Fruit fly (Drosophila melanogaster) whole organism, pupa: ENCODE measurements around the gene CG12728.

ENCODE experiments used
- CG10348 ChIP-seq: fragments of 200-800 bp; sonication (Bioruptor generic); IDR thresholded peaks from 2 replicates; pipeline ENCODE4 v1.3.6; 2022; ENCODE audit warnings: missing biosample characterization, missing genetic modification characterization
- CG12605 ChIP-seq: fragments of 200-800 bp; sonication (Bioruptor generic); IDR thresholded peaks from 2 replicates; pipeline ENCODE4 v1.3.6; 2022; ENCODE audit warnings: missing biosample characterization, missing genetic modification characterization
- CG13204 ChIP-seq: fragments of 200-800 bp; sonication (Bioruptor generic); optimal IDR thresholded peaks from 2 replicates; lab custom pipeline; 2018; ENCODE audit warnings: missing biosample characterization, mild to moderate bottlenecking, missing genetic modification characterization, moderate library complexity
- CG14655 ChIP-seq: fragments of 200-800 bp; sonication (Bioruptor generic); optimal IDR thresholded peaks from 3 replicates; lab custom pipeline; 2017; ENCODE audit warnings: mild to moderate bottlenecking, missing biosample characterization, missing genetic modification reagents, missing genetic modification characterization
- CG15710 ChIP-seq: fragments of 200-800 bp; sonication (Bioruptor generic); optimal IDR thresholded peaks from 2 replicates; lab custom pipeline; 2018; ENCODE audit warnings: missing biosample characterization, mild to moderate bottlenecking, missing genetic modification characterization, moderate library complexity
- CG17806 ChIP-seq: fragments of 200-800 bp; sonication (Bioruptor generic); optimal IDR thresholded peaks from 2 replicates; lab custom pipeline; 2018; ENCODE audit warnings: missing biosample characterization, mild to moderate bottlenecking, missing genetic modification characterization, moderate library complexity
- CG32121 ChIP-seq: fragments of 200-800 bp; sonication (Bioruptor generic); IDR thresholded peaks from 2 replicates; pipeline ENCODE4 v1.3.6; 2022; ENCODE audit warnings: missing biosample characterization, missing genetic modification characterization
- CG34367 ChIP-seq: fragments of 200-800 bp; sonication (Bioruptor generic); optimal IDR thresholded peaks from 2 replicates; lab custom pipeline; 2018; ENCODE audit warnings: missing biosample characterization, mild to moderate bottlenecking, missing genetic modification characterization
- CG4496 ChIP-seq: fragments of 200-800 bp; sonication (Bioruptor generic); IDR thresholded peaks from 3 replicates; pipeline ENCODE4 v1.3.6; 2022; ENCODE audit warnings: missing biosample characterization, missing genetic modification characterization
- CG8159 ChIP-seq: fragments of 200-800 bp; sonication (Bioruptor generic); optimal IDR thresholded peaks from 3 replicates; lab custom pipeline; 2018; ENCODE audit warnings: missing biosample characterization, mild to moderate bottlenecking, missing genetic modification characterization, moderate library complexity
- CG8301 ChIP-seq: fragments of 200-800 bp; sonication (Bioruptor generic); optimal IDR thresholded peaks from 2 replicates; lab custom pipeline; 2018; ENCODE audit warnings: missing biosample characterization, mild to moderate bottlenecking, missing genetic modification characterization
- CG9948 ChIP-seq: fragments of 200-800 bp; sonication (Bioruptor generic); optimal IDR thresholded peaks from 2 replicates; lab custom pipeline; 2018; ENCODE audit warnings: missing biosample characterization, mild to moderate bottlenecking, missing genetic modification characterization, moderate library complexity
- D1 ChIP-seq: fragments of 200-800 bp; sonication (Bioruptor generic); optimal IDR thresholded peaks from 2 replicates; lab custom pipeline; 2018; ENCODE audit warnings: missing biosample characterization, mild to moderate bottlenecking, missing genetic modification characterization, moderate library complexity
- EcR ChIP-seq: fragments of 200-800 bp; sonication (Bioruptor generic); optimal IDR thresholded peaks from 3 replicates; lab custom pipeline; 2019; ENCODE audit warnings: missing biosample characterization, missing genetic modification characterization, mild to moderate bottlenecking, moderate library complexity, missing genetic modification reagents
- Ets98B ChIP-seq: fragments of 200-800 bp; sonication (Bioruptor generic); IDR thresholded peaks from 2 replicates; pipeline ENCODE4 v1.3.6; 2022; ENCODE audit warnings: missing biosample characterization, missing genetic modification characterization
- Pif1A ChIP-seq: fragments of 200-800 bp; sonication (Bioruptor generic); optimal IDR thresholded peaks from 3 replicates; lab custom pipeline; 2016; ENCODE audit warnings: missing biosample characterization, missing genetic modification characterization
- Pif1B ChIP-seq: fragments of 200-800 bp; sonication (Bioruptor generic); optimal IDR thresholded peaks from 3 replicates; lab custom pipeline; 2016; ENCODE audit warnings: missing biosample characterization, missing genetic modification characterization
- Snoo ChIP-seq: fragments of 200-800 bp; sonication (Bioruptor generic); optimal IDR thresholded peaks from 3 replicates; lab custom pipeline; 2017; ENCODE audit warnings: missing biosample characterization, mild to moderate bottlenecking, missing genetic modification characterization, inconsistent platforms
- fd96Ca ChIP-seq: fragments of 200-800 bp; sonication (Bioruptor generic); IDR thresholded peaks from 3 replicates; pipeline ENCODE4 v1.3.6; 2022; ENCODE audit warnings: missing biosample characterization, missing genetic modification characterization
- gl ChIP-seq: fragments of 200-800 bp; sonication (Bioruptor generic); optimal IDR thresholded peaks from 2 replicates; lab custom pipeline; 2018; ENCODE audit warnings: missing biosample characterization, mild to moderate bottlenecking, missing genetic modification characterization
- rn ChIP-seq: fragments of 200-800 bp; sonication (Bioruptor generic); IDR thresholded peaks from 2 replicates; pipeline ENCODE4 v1.3.6; 2022; ENCODE audit warnings: missing biosample characterization, missing genetic modification characterization

The CG12728 gene

dm6 chrX:5916494-5917309, 25.7 kb upstream of the CG12728 start, which contains the start of the genes Shmt and CG3726:
TSS of gene Shmt (minus strand) at chrX:5916797.
TSS of gene CG3726 (plus strand) at chrX:5917097.
- TF ChIP-seq gl (tag; lab: Kevin White, UChicago) (no peak), CG32121 (no peak), EcR (no peak), fd96Ca (GFP tag; lab: Robert Waterston, UW) (no peak), CG13204 (no peak), rn (GFP tag; lab: Robert Waterston, UW) (no peak), Ets98B (GFP tag; lab: Robert Waterston, UW) (no peak), CG8159 (tag; lab: Kevin White, UChicago) (no peak), D1 (tag; lab: Kevin White, UChicago) (peak; percentile 81), Pif1A (GFP tag; lab: Kevin White, UChicago) (peak; percentile 17), Pif1B (GFP tag; lab: Kevin White, UChicago) (no peak), CG9948 (no peak), CG17806 (tag; lab: Kevin White, UChicago) (no peak), CG8301 (no peak), CG34367 (tag; lab: Kevin White, UChicago) (no peak), CG15710 (tag; lab: Kevin White, UChicago) (no peak), Snoo (tag; lab: Kevin White, UChicago) (no peak), CG4496 (GFP tag; lab: Robert Waterston, UW) (0 out of 3 replicates have a peak, but pooled peaks have one; percentile 5), CG10348 (no peak), CG14655 (GFP tag; lab: Kevin White, UChicago) (no peak), CG12605 (GFP tag; lab: Robert Waterston, UW) (peak; percentile 30; the same call in 1 of the 2 replicates)

dm6 chrX:5917310-5917988, 25.0 kb upstream of the CG12728 start:
- TF ChIP-seq D1 (tag; lab: Kevin White, UChicago) (no peak), EcR (no peak), gl (tag; lab: Kevin White, UChicago) (no peak), CG12605 (GFP tag; lab: Robert Waterston, UW) (peak; percentile 38; the same call in 1 of the 2 replicates), fd96Ca (GFP tag; lab: Robert Waterston, UW) (no peak), CG14655 (GFP tag; lab: Kevin White, UChicago) (no peak), CG34367 (tag; lab: Kevin White, UChicago) (no peak), CG4496 (GFP tag; lab: Robert Waterston, UW) (0 out of 3 replicates have a peak, but pooled peaks have one; percentile 51), Ets98B (GFP tag; lab: Robert Waterston, UW) (no peak), CG17806 (tag; lab: Kevin White, UChicago) (no peak), CG8159 (tag; lab: Kevin White, UChicago) (no peak), CG9948 (no peak), CG15710 (tag; lab: Kevin White, UChicago) (no peak), CG10348 (no peak), CG32121 (peak; percentile 29; the same call in 1 of the 2 replicates), Snoo (tag; lab: Kevin White, UChicago) (peak; percentile 12), Pif1A (GFP tag; lab: Kevin White, UChicago) (no peak), Pif1B (GFP tag; lab: Kevin White, UChicago) (no peak), CG13204 (no peak), rn (GFP tag; lab: Robert Waterston, UW) (no peak), CG8301 (no peak)

DNA sequence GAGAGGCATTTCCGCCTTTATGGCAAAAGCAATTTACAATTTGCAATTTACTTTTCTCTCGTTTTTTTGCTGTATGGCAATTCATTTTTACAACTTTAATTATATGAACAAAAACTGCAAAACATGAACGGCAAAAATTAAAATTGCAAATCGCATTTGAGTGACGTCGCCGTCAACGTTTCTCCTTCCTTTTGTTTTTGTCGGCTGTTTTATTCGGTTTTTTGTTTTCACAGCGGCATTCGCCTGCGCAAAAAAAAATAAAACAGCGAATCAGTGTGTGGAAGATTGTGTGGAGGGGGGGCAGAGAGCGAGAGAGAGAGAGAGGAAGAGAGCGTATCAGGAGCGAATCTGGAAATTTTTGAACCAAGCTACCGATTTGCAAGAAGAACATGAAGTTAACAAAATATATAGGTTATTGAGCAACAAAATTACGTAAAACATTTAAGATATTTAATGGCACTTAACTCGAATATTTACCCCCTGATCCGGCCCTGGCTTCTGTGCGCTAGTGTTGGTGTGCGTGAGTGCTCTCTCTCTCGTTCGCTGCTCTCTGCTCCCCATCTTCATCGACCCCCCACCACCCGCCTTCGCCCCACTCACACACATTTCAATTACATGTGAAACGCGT, 23.8 kb upstream of the CG12728 start:
- TF ChIP-seq CG10348 (peak; percentile 98), CG4496 (GFP tag; lab: Robert Waterston, UW) (peak; percentile 100), Pif1B (GFP tag; lab: Kevin White, UChicago) (peak; percentile 99), CG14655 (GFP tag; lab: Kevin White, UChicago) (peak; percentile 100), gl (tag; lab: Kevin White, UChicago) (peak; percentile 99), rn (GFP tag; lab: Robert Waterston, UW) (peak; percentile 99), fd96Ca (GFP tag; lab: Robert Waterston, UW) (peak; percentile 100), CG9948 (peak; percentile 99), CG34367 (tag; lab: Kevin White, UChicago) (peak; percentile 99), EcR (peak; percentile 92), D1 (tag; lab: Kevin White, UChicago) (peak; percentile 98), Snoo (tag; lab: Kevin White, UChicago) (peak; percentile 100), CG12605 (GFP tag; lab: Robert Waterston, UW) (peak; percentile 99), CG15710 (tag; lab: Kevin White, UChicago) (peak; percentile 99), CG8159 (tag; lab: Kevin White, UChicago) (peak; percentile 99), CG8301 (peak; percentile 99), CG17806 (tag; lab: Kevin White, UChicago) (peak; percentile 99), Ets98B (GFP tag; lab: Robert Waterston, UW) (peak; percentile 100), CG13204 (peak; percentile 98), CG32121 (peak; percentile 100), Pif1A (GFP tag; lab: Kevin White, UChicago) (peak; percentile 99)

DNA sequence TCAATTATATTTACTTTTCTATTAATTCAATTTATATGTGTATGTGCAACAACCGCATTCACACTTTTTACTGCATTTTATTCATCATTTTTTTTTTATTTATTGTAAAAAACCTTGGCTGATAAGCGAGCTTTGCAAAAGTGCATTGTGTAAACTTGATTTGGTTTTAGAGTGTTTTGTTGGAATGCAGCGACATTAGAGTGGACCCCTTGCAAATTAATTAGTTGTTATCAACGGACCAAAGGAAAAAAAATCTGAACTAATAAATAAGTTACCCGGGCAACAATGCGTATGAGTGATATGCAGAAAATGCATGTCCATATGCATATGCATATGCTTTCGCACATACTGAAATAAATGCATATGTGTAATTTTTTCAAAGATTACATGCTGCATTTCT, 21.5 kb upstream of the CG12728 start:
- peak; percentile 4 for TF ChIP-seq CG8301
- TF ChIP-seq CG12605 (GFP tag; lab: Robert Waterston, UW) = peak; percentile 68
- no peak for TF ChIP-seq D1 (tag; lab: Kevin White, UChicago)
- TF ChIP-seq gl (tag; lab: Kevin White, UChicago) = no peak
- TF ChIP-seq CG14655 (GFP tag; lab: Kevin White, UChicago) = peak; percentile 17
